Worm (Caenorhabditis elegans) whole organism, L1 larva: ENCODE measurements around the gene R11H6.2.

Experiments
- blmp-1 ChIP-seq: fragments of 150-350 bp; optimal IDR thresholded peaks from 2 replicates; lab custom pipeline; 2014; ENCODE audit warnings: missing biosample characterization, missing genetic modification characterization
- dpl-1 ChIP-seq, 3 experiments: fragments of 150-350 bp in 2 of 3; sonication (generic microtip) in 1 of 3; optimal IDR thresholded peaks; 2 replicates each; lab custom pipeline; 2014 to 2017; ENCODE audit warnings: missing biosample characterization in 3 of 3, missing genetic modification characterization in 3 of 3, missing genetic modification reagents in 3 of 3
- elt-2 ChIP-seq: sonication (generic microtip); optimal IDR thresholded peaks from 2 replicates; lab custom pipeline; 2016; ENCODE audit warnings: missing genetic modification characterization, mild to moderate bottlenecking, inconsistent platforms, missing compliant biosample characterization, missing genetic modification reagents
- elt-3 ChIP-seq, 6 experiments: fragments of 150-350 bp in 1 of 6; sonication (generic microtip); optimal IDR thresholded peaks; 2 replicates each; lab custom pipeline; 2017 to 2018; ENCODE audit warnings: missing biosample characterization in 6 of 6, missing genetic modification characterization in 6 of 6, inconsistent platforms in 1 of 6
- mdl-1 ChIP-seq, 2 experiments: fragments of 150-350 bp; optimal IDR thresholded peaks; 2 replicates each; lab custom pipeline; 2014 to 2017; ENCODE audit warnings: missing biosample characterization in 2 of 2, missing genetic modification characterization in 2 of 2, inconsistent platforms in 1 of 2
- swsn-7 ChIP-seq: sonication (generic microtip); optimal IDR thresholded peaks from 2 replicates; lab custom pipeline; 2016; ENCODE audit warnings: missing genetic modification characterization, missing compliant biosample characterization
- tlp-1 ChIP-seq: fragments of 150-350 bp; optimal IDR thresholded peaks from 2 replicates; lab custom pipeline; 2014; ENCODE audit warnings: missing biosample characterization, missing genetic modification characterization
- zag-1 ChIP-seq: fragments of 150-350 bp; optimal IDR thresholded peaks from 2 replicates; lab custom pipeline; 2014; ENCODE audit warnings: missing biosample characterization, missing genetic modification characterization

DNA sequence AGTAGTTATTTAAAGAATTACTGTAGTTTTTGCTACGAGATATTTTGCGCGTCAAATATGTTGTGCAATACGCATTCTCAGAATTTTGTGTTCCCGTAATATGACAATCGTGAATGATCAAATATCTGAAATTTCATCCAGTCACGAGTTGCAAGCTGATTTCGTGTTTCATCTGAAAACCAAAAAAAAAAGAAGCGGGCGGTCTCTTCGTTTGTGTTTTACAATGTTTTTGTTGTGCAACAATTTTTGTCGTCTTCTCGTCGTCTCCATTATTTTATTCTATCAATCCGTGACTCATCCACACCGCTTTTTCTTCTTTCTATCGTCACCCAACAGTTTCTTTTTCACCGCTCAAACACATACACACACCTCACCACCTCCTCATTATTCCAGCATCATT is 11.8 kb downstream of the R11H6.2 start, which contains the start of gene R11H6.4:
- TF ChIP-seq blmp-1 (tag; lab: Kevin White, UChicago) (no peak), swsn-7 (tag; lab: Kevin White, UChicago) (no peak), zag-1 (no peak), elt-3 (tag; optimal IDR thresholded peaks at IDR 0.05; lab: Kevin White, UChicago) (no peak), elt-2 (no peak), dpl-1 (GFP tag; optimal IDR thresholded peaks at IDR 0.05; lab: Kevin White, UChicago) (no peak), mdl-1 (tag; optimal IDR thresholded peaks at IDR 0.05; lab: Kevin White, UChicago) (no peak), tlp-1 (tag; lab: Kevin White, UChicago) (no peak)
